Fruit fly (Drosophila melanogaster) whole organism, embryonic: ENCODE results near the gene mus302.

Experiments used
- Asciz ChIP-seq: fragments of 200-800 bp; sonication (Bioruptor generic); optimal IDR thresholded peaks from 2 replicates; lab custom pipeline; 2017; ENCODE audit warnings: missing biosample characterization, mild to moderate bottlenecking, missing genetic modification characterization, missing genetic modification reagents
- BtbVII ChIP-seq: fragments of 200-800 bp; sonication (Bioruptor generic); optimal IDR thresholded peaks from 3 replicates; lab custom pipeline; 2017; ENCODE audit warnings: missing biosample characterization, mild to moderate bottlenecking, missing genetic modification characterization
- Bteb2 ChIP-seq: fragments of 200-800 bp; sonication (Bioruptor generic); optimal IDR thresholded peaks from 2 replicates; lab custom pipeline; 2016; ENCODE audit warnings: missing biosample characterization, missing genetic modification characterization
- CG10209 ChIP-seq: fragments of 200-800 bp; sonication (Bioruptor generic); optimal IDR thresholded peaks from 3 replicates; lab custom pipeline; 2017; ENCODE audit warnings: missing biosample characterization, mild to moderate bottlenecking, missing genetic modification characterization, missing genetic modification reagents
- CG10431 ChIP-seq: fragments of 200-800 bp; sonication (Bioruptor generic); optimal IDR thresholded peaks from 3 replicates; lab custom pipeline; 2018; ENCODE audit warnings: missing biosample characterization, mild to moderate bottlenecking, missing genetic modification characterization
- CG10979 ChIP-seq: fragments of 200-800 bp; sonication (Bioruptor generic); optimal IDR thresholded peaks from 2 replicates; lab custom pipeline; 2018; ENCODE audit warnings: missing biosample characterization, mild to moderate bottlenecking, missing genetic modification characterization, moderate library complexity
- CG11695 ChIP-seq: fragments of 200-800 bp; sonication (Bioruptor generic); IDR thresholded peaks from 3 replicates; pipeline ENCODE4 v1.3.6; 2022; ENCODE audit warnings: missing biosample characterization, missing genetic modification characterization
- CG11696 ChIP-seq: fragments of 200-800 bp; sonication (Bioruptor generic); IDR thresholded peaks from 2 replicates; pipeline ENCODE4 v1.3.6; 2022; ENCODE audit warnings: missing biosample characterization, missing genetic modification characterization
- CG12104 ChIP-seq: fragments of 200-800 bp; sonication (Bioruptor generic); optimal IDR thresholded peaks from 3 replicates; lab custom pipeline; 2016; ENCODE audit warnings: missing biosample characterization, missing genetic modification characterization
- CG15514 ChIP-seq: fragments of 200-800 bp; sonication (Bioruptor generic); optimal IDR thresholded peaks from 3 replicates; lab custom pipeline; 2017; ENCODE audit warnings: missing biosample characterization, missing genetic modification characterization, mild to moderate bottlenecking, moderate library complexity, missing genetic modification reagents
- CG15601 ChIP-seq: fragments of 200-800 bp; sonication (Bioruptor generic); optimal IDR thresholded peaks from 3 replicates; lab custom pipeline; 2019; ENCODE audit warnings: missing biosample characterization, mild to moderate bottlenecking, missing genetic modification characterization, moderate library complexity
- CG16813 ChIP-seq: fragments of 200-800 bp; sonication (Bioruptor generic); IDR thresholded peaks from 3 replicates; pipeline ENCODE4 v1.3.6; 2022; ENCODE audit warnings: missing biosample characterization, missing genetic modification characterization; ENCODE audit not compliant: partially characterized antibody
- CG17385 ChIP-seq: fragments of 200-800 bp; sonication (Bioruptor generic); optimal IDR thresholded peaks from 3 replicates; lab custom pipeline; 2018; ENCODE audit warnings: missing biosample characterization, mild to moderate bottlenecking, missing genetic modification characterization
- CG17568 ChIP-seq: fragments of 200-800 bp; sonication (Bioruptor generic); optimal IDR thresholded peaks from 2 replicates; lab custom pipeline; 2018; ENCODE audit warnings: missing biosample characterization, mild to moderate bottlenecking, missing genetic modification characterization, moderate library complexity
- CG17612 ChIP-seq: fragments of 200-800 bp; sonication (Bioruptor generic); IDR thresholded peaks from 2 replicates; pipeline ENCODE4 v1.3.6; 2022; ENCODE audit warnings: missing biosample characterization, missing genetic modification characterization
- CG3163 ChIP-seq: fragments of 200-800 bp; sonication (Bioruptor generic); optimal IDR thresholded peaks from 3 replicates; lab custom pipeline; 2016; ENCODE audit warnings: missing biosample characterization, missing genetic modification characterization
- CG33557 ChIP-seq: fragments of 200-800 bp; sonication (Bioruptor generic); optimal IDR thresholded peaks from 2 replicates; lab custom pipeline; 2019; ENCODE audit warnings: missing biosample characterization, mild to moderate bottlenecking, missing genetic modification characterization, moderate library complexity
- CG6175 ChIP-seq: fragments of 200-800 bp; sonication (Bioruptor generic); IDR thresholded peaks from 3 replicates; pipeline ENCODE4 v1.3.6; 2022; ENCODE audit warnings: missing biosample characterization, missing genetic modification characterization
- CG7786 ChIP-seq: fragments of 200-800 bp; sonication (Bioruptor generic); optimal IDR thresholded peaks from 2 replicates; lab custom pipeline; 2016; ENCODE audit warnings: missing biosample characterization, missing genetic modification characterization
- CG7987 ChIP-seq: fragments of 200-800 bp; sonication (Bioruptor generic); optimal IDR thresholded peaks from 2 replicates; lab custom pipeline; 2018; ENCODE audit warnings: missing biosample characterization, mild to moderate bottlenecking, missing genetic modification characterization, moderate library complexity
- CG8281 ChIP-seq: fragments of 200-800 bp; sonication (Bioruptor generic); optimal IDR thresholded peaks from 2 replicates; lab custom pipeline; 2018; ENCODE audit warnings: missing biosample characterization, mild to moderate bottlenecking, missing genetic modification characterization, moderate library complexity
- CG8944 ChIP-seq: fragments of 200-800 bp; sonication (Bioruptor generic); optimal IDR thresholded peaks from 3 replicates; lab custom pipeline; 2016; ENCODE audit warnings: missing biosample characterization, missing genetic modification characterization
- CG9876 ChIP-seq: fragments of 200-800 bp; sonication (Bioruptor generic); optimal IDR thresholded peaks from 2 replicates; lab custom pipeline; 2016; ENCODE audit warnings: missing biosample characterization, missing genetic modification characterization
- Dbx ChIP-seq: fragments of 200-800 bp; sonication (Bioruptor generic); IDR thresholded peaks from 3 replicates; pipeline ENCODE4 v1.3.6; 2022; ENCODE audit warnings: missing biosample characterization, missing genetic modification characterization
- HLH3B ChIP-seq: fragments of 200-800 bp; sonication (Bioruptor generic); IDR thresholded peaks from 2 replicates; pipeline ENCODE4 v1.3.6; 2022; ENCODE audit warnings: missing biosample characterization, missing genetic modification characterization
- Hr39 ChIP-seq: fragments of >200 bp; optimal IDR thresholded peaks from 2 replicates; lab custom pipeline; 2017
- Rx ChIP-seq: fragments of 200-800 bp; sonication (Bioruptor generic); IDR thresholded peaks from 2 replicates; pipeline ENCODE4 v1.3.6; 2022; ENCODE audit warnings: missing biosample characterization, missing genetic modification characterization
- Sox100B ChIP-seq: fragments of 200-800 bp; sonication (Bioruptor generic); optimal IDR thresholded peaks from 3 replicates; lab custom pipeline; 2018; ENCODE audit warnings: missing biosample characterization, mild to moderate bottlenecking, missing genetic modification characterization
- Trl ChIP-seq, 3 experiments: fragments of >200 bp in 2 of 3; fragments of 200-800 bp in 1 of 3; sonication (Bioruptor generic) in 1 of 3; optimal IDR thresholded peaks; 2 replicates in 1 of 3; 3 replicates in 2 of 3; lab custom pipeline; 2016 to 2017; ENCODE audit warnings: missing biosample characterization in 1 of 3, missing genetic modification characterization in 1 of 3
- Xrp1 ChIP-seq: fragments of 200-800 bp; sonication (Bioruptor generic); IDR thresholded peaks from 2 replicates; pipeline ENCODE4 v1.3.6; 2022; ENCODE audit warnings: missing biosample characterization, missing genetic modification characterization
- al ChIP-seq: fragments of 200-800 bp; sonication (Bioruptor generic); IDR thresholded peaks from 2 replicates; pipeline ENCODE4 v1.3.6; 2022; ENCODE audit warnings: missing biosample characterization, missing genetic modification characterization
- btn ChIP-seq: fragments of 200-800 bp; sonication (Bioruptor generic); optimal IDR thresholded peaks from 2 replicates; lab custom pipeline; 2016; ENCODE audit warnings: missing biosample characterization, missing genetic modification characterization
- cwo ChIP-seq: fragments of 200-800 bp; sonication (Bioruptor generic); optimal IDR thresholded peaks from 3 replicates; lab custom pipeline; 2017; ENCODE audit warnings: missing biosample characterization, missing genetic modification characterization, mild to moderate bottlenecking, moderate library complexity, missing genetic modification reagents
- dmrt11E ChIP-seq: fragments of 200-800 bp; sonication (Bioruptor generic); optimal IDR thresholded peaks from 3 replicates; lab custom pipeline; 2018; ENCODE audit warnings: missing biosample characterization, mild to moderate bottlenecking, missing genetic modification characterization, moderate library complexity
- gce ChIP-seq: fragments of 200-800 bp; sonication (Bioruptor generic); IDR thresholded peaks from 3 replicates; pipeline ENCODE4 v1.3.6; 2022; ENCODE audit warnings: missing biosample characterization, missing genetic modification characterization
- gfzf ChIP-seq: fragments of 200-800 bp; sonication (Bioruptor generic); optimal IDR thresholded peaks from 2 replicates; lab custom pipeline; 2016; ENCODE audit warnings: missing biosample characterization, mild to moderate bottlenecking, missing genetic modification characterization, moderate library complexity
- gsb ChIP-seq: fragments of 200-800 bp; sonication (Bioruptor generic); IDR thresholded peaks from 2 replicates; pipeline ENCODE4 v1.3.6; 2022; ENCODE audit warnings: missing biosample characterization, missing genetic modification characterization
- lbe ChIP-seq: fragments of 200-800 bp; sonication (Bioruptor generic); optimal IDR thresholded peaks from 2 replicates; lab custom pipeline; 2016; ENCODE audit warnings: missing biosample characterization, mild to moderate bottlenecking, missing genetic modification characterization
- lilli ChIP-seq: fragments of 200-800 bp; sonication (Bioruptor generic); optimal IDR thresholded peaks from 3 replicates; lab custom pipeline; 2016; ENCODE audit warnings: missing biosample characterization, missing genetic modification characterization
- mirr ChIP-seq: fragments of 200-800 bp; sonication (Bioruptor generic); optimal IDR thresholded peaks from 3 replicates; lab custom pipeline; 2018; ENCODE audit warnings: missing biosample characterization, mild to moderate bottlenecking, missing genetic modification characterization
- nom ChIP-seq: fragments of 200-800 bp; sonication (Bioruptor generic); optimal IDR thresholded peaks from 2 replicates; lab custom pipeline; 2017; ENCODE audit warnings: missing biosample characterization, missing genetic modification characterization, mild to moderate bottlenecking, moderate library complexity, missing genetic modification reagents
- onecut ChIP-seq: fragments of 200-800 bp; sonication (Bioruptor generic); IDR thresholded peaks from 2 replicates; pipeline ENCODE4 v1.3.6; 2022; ENCODE audit warnings: missing biosample characterization, missing genetic modification characterization
- org-1 ChIP-seq: fragments of 200-800 bp; sonication (Bioruptor generic); optimal IDR thresholded peaks from 2 replicates; lab custom pipeline; 2017; ENCODE audit warnings: missing biosample characterization, missing genetic modification characterization
- pb ChIP-seq: fragments of 200-800 bp; sonication (Bioruptor generic); optimal IDR thresholded peaks from 3 replicates; lab custom pipeline; 2016; ENCODE audit warnings: missing biosample characterization, missing genetic modification characterization
- sens ChIP-seq: fragments of 200-800 bp; sonication (Bioruptor generic); peaks from one replicate; lab custom pipeline; 2016; ENCODE audit warnings: missing biosample characterization, missing genetic modification characterization
- sisA ChIP-seq: fragments of 200-800 bp; sonication (Bioruptor generic); IDR thresholded peaks from 2 replicates; pipeline ENCODE4 v1.3.6; 2022; ENCODE audit warnings: missing biosample characterization, missing genetic modification characterization
- twi ChIP-seq: fragments of 200-800 bp; optimal IDR thresholded peaks from 2 replicates; lab custom pipeline; 2019; ENCODE audit warnings: missing biosample characterization, mild to moderate bottlenecking, missing genetic modification characterization, moderate library complexity
- wek ChIP-seq: fragments of 200-800 bp; sonication (Bioruptor generic); optimal IDR thresholded peaks from 3 replicates; lab custom pipeline; 2018; ENCODE audit warnings: missing biosample characterization, mild to moderate bottlenecking, missing genetic modification characterization, moderate library complexity

The mus302 gene

dm6 chr3L:16801499-16802452, 22.2 kb upstream of the mus302 start (continued):
- TF ChIP-seq CG7987 (GFP tag; lab: Kevin White, UChicago) (peak; percentile 81), btn (GFP tag; lab: Kevin White, UChicago) (no peak), CG11696 (GFP tag; lab: Robert Waterston, UW) (no peak), CG15601 (tag; lab: Kevin White, UChicago) (peak; percentile 43), Dbx (GFP tag; lab: Robert Waterston, UW) (no peak), cwo (peak; percentile 87), nom (GFP tag; lab: Kevin White, UChicago) (peak; percentile 87), sens (GFP tag; lab: Kevin White, UChicago) (peak; percentile 92), gce (GFP tag; lab: Robert Waterston, UW) (no peak), BtbVII (GFP tag; lab: Kevin White, UChicago) (peak; percentile 53), Sox100B (GFP tag; lab: Kevin White, UChicago) (peak; percentile 49), CG10979 (tag; lab: Kevin White, UChicago) (peak; percentile 80), Bteb2 (peak; percentile 33), Xrp1 (GFP tag; lab: Robert Waterston, UW) (peak; percentile 84), onecut (no peak; the same call in 1 of the 2 replicates), CG3163 (GFP tag; lab: Kevin White, UChicago) (no peak), wek (no peak), Rx (GFP tag; lab: Robert Waterston, UW) (no peak), mirr (GFP tag; lab: Kevin White, UChicago) (peak; percentile 37), CG7786 (peak; percentile 2), CG9876 (GFP tag; lab: Kevin White, UChicago) (no peak), lbe (peak; percentile 42), CG6175 (GFP tag; lab: Robert Waterston, UW) (0 out of 3 replicates have a peak, but pooled peaks have one; percentile 27), CG17385 (GFP tag; lab: Kevin White, UChicago) (peak; percentile 29), dmrt11E (peak; percentile 71), CG16813 (GFP tag; lab: Robert Waterston, UW) (no peak), CG10431 (GFP tag; lab: Kevin White, UChicago) (no peak), gfzf (GFP tag; lab: Kevin White, UChicago) (no peak), CG12104 (no peak), CG15514 (GFP tag; lab: Kevin White, UChicago) (peak; percentile 81), org-1 (GFP tag; lab: Kevin White, UChicago) (peak; percentile 20), sisA (peak; percentile 61), HLH3B (GFP tag; lab: Robert Waterston, UW) (no peak; the same call in none of the 2 replicates), CG33557 (no peak), Asciz (GFP tag; lab: Kevin White, UChicago) (peak; percentile 65), gsb (GFP tag; lab: Robert Waterston, UW) (no peak), CG17612 (GFP tag; lab: Robert Waterston, UW) (no peak), Hr39 (lab: Kevin White, UChicago) (no peak), CG11695 (peak; percentile 73), CG8281 (peak; percentile 12), twi (tag; lab: Kevin White, UChicago) (no peak), CG17568 (GFP tag; lab: Kevin White, UChicago) (no peak), CG10209 (peak; percentile 61), Trl (optimal IDR thresholded peaks at IDR 0.05; lab: Kevin White, UChicago) (peak; percentile 11 to 16), Trl (GFP tag; optimal IDR thresholded peaks at IDR 0.05; lab: Kevin White, UChicago) (no peak), al (GFP tag; lab: Robert Waterston, UW) (peak; percentile 40), pb (GFP tag; lab: Kevin White, UChicago) (peak; percentile 45), CG8944 (no peak), lilli (GFP tag; lab: Kevin White, UChicago) (peak; percentile 71)
